Worm (Caenorhabditis elegans) whole organism, L3 larva: ENCODE data around the gene sgca-1.

ENCODE experiments used
- R02D3.7 ChIP-seq: fragments of 150-350 bp; optimal IDR thresholded peaks from 2 replicates; lab custom pipeline; 2014; ENCODE audit warnings: missing biosample characterization, missing genetic modification characterization
- ZK546.5 ChIP-seq: sonication (generic microtip); optimal IDR thresholded peaks from 2 replicates; lab custom pipeline; 2017; ENCODE audit warnings: missing biosample characterization, missing genetic modification characterization
- aly-2 ChIP-seq: fragments of 150-350 bp; optimal IDR thresholded peaks from 2 replicates; lab custom pipeline; 2014; ENCODE audit warnings: missing biosample characterization, missing genetic modification characterization
- ama-1 ChIP-seq: fragments of 150-350 bp; optimal IDR thresholded peaks from 2 replicates; lab custom pipeline; 2018
- ceh-16 ChIP-seq: sonication (generic microtip); optimal IDR thresholded peaks from 2 replicates; lab custom pipeline; 2017; ENCODE audit warnings: missing biosample characterization, missing genetic modification characterization
- ceh-28 ChIP-seq: fragments of 150-350 bp; optimal IDR thresholded peaks from 2 replicates; lab custom pipeline; 2014; ENCODE audit warnings: missing biosample characterization, missing genetic modification reagents, missing genetic modification characterization
- ceh-82 ChIP-seq: fragments of 150-350 bp; optimal IDR thresholded peaks from 2 replicates; lab custom pipeline; 2014; ENCODE audit warnings: missing biosample characterization, missing genetic modification characterization
- ceh-9 ChIP-seq: sonication (generic microtip); optimal IDR thresholded peaks from 2 replicates; lab custom pipeline; 2018; ENCODE audit warnings: missing biosample characterization, missing genetic modification characterization
- daf-12 ChIP-seq: fragments of 150-350 bp; optimal IDR thresholded peaks from 2 replicates; lab custom pipeline; 2014; ENCODE audit warnings: missing biosample characterization, missing genetic modification reagents, missing genetic modification characterization
- egl-27 ChIP-seq: sonication (generic microtip); optimal IDR thresholded peaks from 4 replicates; lab custom pipeline; 2017; ENCODE audit warnings: missing biosample characterization, missing genetic modification reagents, missing genetic modification characterization
- egl-5 ChIP-seq: fragments of 150-350 bp; optimal IDR thresholded peaks from 2 replicates; lab custom pipeline; 2017; ENCODE audit warnings: missing biosample characterization, missing genetic modification reagents, missing genetic modification characterization, inconsistent platforms
- elt-2 ChIP-seq: sonication (generic microtip); optimal IDR thresholded peaks from 2 replicates; lab custom pipeline; 2016; ENCODE audit warnings: missing genetic modification reagents, mild to moderate bottlenecking, missing genetic modification characterization, missing compliant biosample characterization
- elt-3 ChIP-seq, 3 experiments: fragments of 150-350 bp in 1 of 3; sonication (generic microtip) in 2 of 3; optimal IDR thresholded peaks; 2 replicates in 2 of 3; 4 replicates in 1 of 3; lab custom pipeline; 2014 to 2017; ENCODE audit warnings: missing biosample characterization in 3 of 3, missing genetic modification characterization in 3 of 3
- eor-1 ChIP-seq, 2 experiments: fragments of 150-350 bp; optimal IDR thresholded peaks; 2 replicates each; lab custom pipeline; 2014 to 2018; ENCODE audit warnings: missing biosample characterization in 2 of 2, missing genetic modification characterization in 2 of 2
- fkh-10 ChIP-seq: sonication (generic microtip); optimal IDR thresholded peaks from 2 replicates; lab custom pipeline; 2017; ENCODE audit warnings: missing biosample characterization, missing genetic modification reagents, missing genetic modification characterization
- fkh-2 ChIP-seq: fragments of 150-350 bp; optimal IDR thresholded peaks from 2 replicates; lab custom pipeline; 2014; ENCODE audit warnings: missing biosample characterization, missing genetic modification reagents, missing genetic modification characterization
- fos-1 ChIP-seq: fragments of 150-350 bp; optimal IDR thresholded peaks from 2 replicates; lab custom pipeline; 2014; ENCODE audit warnings: missing biosample characterization, missing genetic modification characterization
- hmg-11 ChIP-seq: sonication (generic microtip); optimal IDR thresholded peaks from 2 replicates; lab custom pipeline; 2016; ENCODE audit warnings: missing genetic modification characterization, missing compliant biosample characterization
- jun-1 ChIP-seq: fragments of 150-350 bp; optimal IDR thresholded peaks from 2 replicates; lab custom pipeline; 2014; ENCODE audit warnings: missing biosample characterization, missing genetic modification reagents, missing genetic modification characterization
- lin-15B ChIP-seq: fragments of 150-350 bp; optimal IDR thresholded peaks from 2 replicates; lab custom pipeline; 2014; ENCODE audit warnings: missing biosample characterization, missing genetic modification characterization
- lin-39 ChIP-seq: fragments of 150-350 bp; optimal IDR thresholded peaks from 2 replicates; lab custom pipeline; 2018; ENCODE audit warnings: missing biosample characterization, missing genetic modification reagents, missing genetic modification characterization
- lsy-12 ChIP-seq: sonication (generic microtip); optimal IDR thresholded peaks from 2 replicates; lab custom pipeline; 2016; ENCODE audit warnings: mild to moderate bottlenecking, missing genetic modification characterization, missing compliant biosample characterization
- mdl-1 ChIP-seq: fragments of 150-350 bp; optimal IDR thresholded peaks from 2 replicates; lab custom pipeline; 2014; ENCODE audit warnings: missing biosample characterization, missing genetic modification characterization
- mml-1 ChIP-seq: fragments of 150-350 bp; sonication (generic microtip); optimal IDR thresholded peaks from 3 replicates; lab custom pipeline; 2014; ENCODE audit warnings: missing biosample characterization, missing genetic modification characterization
- nfya-1 ChIP-seq: sonication (generic microtip); optimal IDR thresholded peaks from 2 replicates; lab custom pipeline; 2017; ENCODE audit warnings: missing genetic modification characterization, mild to moderate bottlenecking, missing compliant biosample characterization, antibody characterized with exemption, moderate library complexity; ENCODE audit not compliant: insufficient read depth
- nhr-11 ChIP-seq: fragments of 150-350 bp; optimal IDR thresholded peaks from 2 replicates; lab custom pipeline; 2014; ENCODE audit warnings: missing biosample characterization, missing genetic modification characterization
- nhr-12 ChIP-seq: fragments of 150-350 bp; optimal IDR thresholded peaks from 2 replicates; lab custom pipeline; 2014; ENCODE audit warnings: missing biosample characterization, missing genetic modification characterization
- nhr-23 ChIP-seq: fragments of 150-350 bp; optimal IDR thresholded peaks from 2 replicates; lab custom pipeline; 2014; ENCODE audit warnings: missing biosample characterization, missing genetic modification reagents, missing genetic modification characterization
- nhr-237 ChIP-seq: fragments of 150-350 bp; optimal IDR thresholded peaks from 2 replicates; lab custom pipeline; 2014; ENCODE audit warnings: missing biosample characterization, missing genetic modification characterization
- nhr-25 ChIP-seq: sonication (generic microtip); optimal IDR thresholded peaks from 2 replicates; lab custom pipeline; 2017; ENCODE audit warnings: missing biosample characterization, missing genetic modification characterization
- nhr-28 ChIP-seq: fragments of 150-350 bp; optimal IDR thresholded peaks from 2 replicates; lab custom pipeline; 2014; ENCODE audit warnings: missing biosample characterization, missing genetic modification characterization
- nhr-43 ChIP-seq: sonication (generic microtip); optimal IDR thresholded peaks from 2 replicates; lab custom pipeline; 2016; ENCODE audit warnings: mild to moderate bottlenecking, missing genetic modification characterization, missing compliant biosample characterization; ENCODE audit not compliant: poor library complexity, severe bottlenecking
- nhr-67 ChIP-seq: fragments of 150-350 bp; optimal IDR thresholded peaks from 2 replicates; lab custom pipeline; 2014; ENCODE audit warnings: missing biosample characterization, missing genetic modification characterization
- nhr-76 ChIP-seq: fragments of 150-350 bp; sonication (generic microtip); optimal IDR thresholded peaks from 5 replicates; lab custom pipeline; 2014; ENCODE audit warnings: missing biosample characterization, missing genetic modification characterization
- nhr-77 ChIP-seq: fragments of 150-350 bp; optimal IDR thresholded peaks from 2 replicates; lab custom pipeline; 2014; ENCODE audit warnings: missing biosample characterization, missing genetic modification characterization
- pha-4 ChIP-seq: fragments of 150-350 bp; optimal IDR thresholded peaks from 2 replicates; lab custom pipeline; 2014; ENCODE audit warnings: missing biosample characterization, missing genetic modification reagents, missing genetic modification characterization
- pqm-1 ChIP-seq: fragments of 150-350 bp; optimal IDR thresholded peaks from 2 replicates; lab custom pipeline; 2017; ENCODE audit warnings: missing biosample characterization, missing genetic modification characterization, inconsistent platforms
- sea-2 ChIP-seq: fragments of 150-350 bp; sonication (generic microtip); optimal IDR thresholded peaks from 4 replicates; lab custom pipeline; 2014; ENCODE audit warnings: missing biosample characterization, missing genetic modification reagents, missing genetic modification characterization
- skn-1 ChIP-seq: fragments of 150-350 bp; optimal IDR thresholded peaks from 2 replicates; lab custom pipeline; 2014; ENCODE audit warnings: missing biosample characterization, missing genetic modification characterization
- snpc-4 ChIP-seq: fragments of 150-350 bp; optimal IDR thresholded peaks from 2 replicates; lab custom pipeline; 2014; ENCODE audit warnings: missing biosample characterization, missing genetic modification characterization
- tbx-2 ChIP-seq: sonication (generic microtip); optimal IDR thresholded peaks from 2 replicates; lab custom pipeline; 2016; ENCODE audit warnings: mild to moderate bottlenecking, missing genetic modification characterization, missing compliant biosample characterization
- unc-39 ChIP-seq: sonication (generic microtip); optimal IDR thresholded peaks from 4 replicates; lab custom pipeline; 2017; ENCODE audit warnings: missing biosample characterization, missing genetic modification characterization
- unc-62 ChIP-seq: fragments of 150-350 bp; sonication (generic microtip); optimal IDR thresholded peaks from 4 replicates; lab custom pipeline; 2014; ENCODE audit warnings: missing biosample characterization, missing genetic modification reagents, missing genetic modification characterization
- zag-1 ChIP-seq: fragments of 150-350 bp; optimal IDR thresholded peaks from 2 replicates; lab custom pipeline; 2014; ENCODE audit warnings: missing biosample characterization, missing genetic modification characterization
- ztf-11 ChIP-seq: fragments of 150-350 bp; optimal IDR thresholded peaks from 2 replicates; lab custom pipeline; 2014; ENCODE audit warnings: missing biosample characterization, missing genetic modification characterization
- ztf-4 ChIP-seq: fragments of 150-350 bp; optimal IDR thresholded peaks from 2 replicates; lab custom pipeline; 2014; ENCODE audit warnings: missing biosample characterization, missing genetic modification characterization

sgca-1 gene

DNA sequence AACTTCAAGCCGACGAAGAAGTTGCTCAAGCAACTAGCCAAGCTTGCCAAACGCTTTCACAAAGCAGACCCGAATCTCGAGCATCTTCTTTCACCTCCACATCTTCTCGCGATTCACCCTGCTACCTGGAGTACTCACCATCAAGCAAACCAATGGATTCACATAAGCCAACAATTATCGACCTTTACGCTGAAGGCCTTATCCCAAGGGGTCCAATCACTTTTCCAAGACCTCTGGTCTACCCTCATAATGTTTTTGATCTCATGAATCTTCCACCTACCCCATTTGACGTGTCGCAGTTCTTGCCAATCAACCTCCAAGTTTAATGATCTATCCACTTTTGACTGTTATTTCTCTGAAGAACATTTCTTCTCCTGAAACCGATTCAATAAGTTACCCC is 46.0 kb downstream of the sgca-1 start:
- TF ChIP-seq ama-1 (lab: Kevin White, UChicago): peak; percentile 91
- no peak for TF ChIP-seq R02D3.7

ce11 chrX:6742891-6743290 is 46.5 kb downstream of the sgca-1 start:
- peak; percentile 84 for TF ChIP-seq jun-1 (tag; lab: Kevin White, UChicago)
- no peak for TF ChIP-seq aly-2
- TF ChIP-seq egl-27 (tag; lab: Kevin White, UChicago): peak; percentile 74
- no peak for TF ChIP-seq nhr-12
- no peak for TF ChIP-seq daf-12 (tag; lab: Kevin White, UChicago)
- no peak for TF ChIP-seq R02D3.7
- TF ChIP-seq nhr-43: no peak
- no peak for TF ChIP-seq ZK546.5
- peak; percentile 75 for TF ChIP-seq pha-4 (tag; lab: Kevin White, UChicago)
- TF ChIP-seq ceh-16: no peak
- TF ChIP-seq nhr-23 (tag; lab: Kevin White, UChicago): peak; percentile 69
- TF ChIP-seq mml-1 (tag; lab: Kevin White, UChicago): peak; percentile 86
- no peak for TF ChIP-seq nhr-237
- TF ChIP-seq nhr-77 (tag; lab: Kevin White, UChicago): no peak
- peak in 1 of 3 experiments; percentile 33 for TF ChIP-seq elt-3 (tag; optimal IDR thresholded peaks at IDR 0.05; lab: Kevin White, UChicago)
- TF ChIP-seq elt-2: peak; percentile 61
- peak; percentile 78 for TF ChIP-seq nhr-25
- peak; percentile 100 for TF ChIP-seq mdl-1 (tag; lab: Kevin White, UChicago)
- TF ChIP-seq pqm-1 (tag; lab: Kevin White, UChicago): peak; percentile 60
- TF ChIP-seq nfya-1 (tag; lab: Kevin White, UChicago): peak; percentile 68
- TF ChIP-seq ama-1 (lab: Kevin White, UChicago): peak; percentile 74
- no peak for TF ChIP-seq unc-39 (tag; lab: Kevin White, UChicago)

ce11 chrX:6742011-6742683 is 47.2 kb downstream of the sgca-1 start, which contains the start of gene mdl-1:
TSS of gene mdl-1 (plus strand) at chrX:6742351.
- TF ChIP-seq nhr-28 (tag; lab: Kevin White, UChicago) (no peak), ztf-11 (tag; lab: Kevin White, UChicago) (no peak), elt-2 (peak; percentile 87), pqm-1 (tag; lab: Kevin White, UChicago) (peak; percentile 82), egl-5 (no peak), nhr-43 (peak; percentile 86), ceh-16 (no peak), ceh-28 (tag; lab: Kevin White, UChicago) (peak; percentile 56), aly-2 (no peak), mml-1 (tag; lab: Kevin White, UChicago) (peak; percentile 99), ceh-9 (no peak), ZK546.5 (no peak), fkh-2 (tag; lab: Kevin White, UChicago) (no peak), lin-15B (peak; percentile 26), egl-27 (tag; lab: Kevin White, UChicago) (peak; percentile 95), tbx-2 (peak; percentile 48), sea-2 (GFP tag; lab: Kevin White, UChicago) (peak; percentile 63), jun-1 (tag; lab: Kevin White, UChicago) (peak; percentile 81), lin-39 (tag; lab: Kevin White, UChicago) (peak; percentile 95), nfya-1 (tag; lab: Kevin White, UChicago) (peak; percentile 96), nhr-76 (no peak), pha-4 (tag; lab: Kevin White, UChicago) (peak; percentile 94), nhr-23 (tag; lab: Kevin White, UChicago) (peak; percentile 95), fkh-10 (peak; percentile 20), nhr-25 (peak; percentile 95), nhr-12 (no peak), nhr-77 (tag; lab: Kevin White, UChicago) (no peak), lsy-12 (tag; lab: Kevin White, UChicago) (peak; percentile 88), R02D3.7 (peak; percentile 40), unc-62 (peak; percentile 74), fos-1 (tag; lab: Kevin White, UChicago) (peak; percentile 27), nhr-11 (tag; lab: Kevin White, UChicago) (peak; percentile 67), ceh-82 (tag; lab: Kevin White, UChicago) (no peak), nhr-67 (no peak), eor-1 (tag; optimal IDR thresholded peaks at IDR 0.05; lab: Kevin White, UChicago) (peak in 1 of 2 experiments; percentile 68), daf-12 (tag; lab: Kevin White, UChicago) (no peak), snpc-4 (tag; lab: Kevin White, UChicago) (peak; percentile 71), hmg-11 (peak; percentile 74), unc-39 (tag; lab: Kevin White, UChicago) (no peak), ztf-4 (tag; lab: Kevin White, UChicago) (peak; percentile 74), zag-1 (tag; lab: Kevin White, UChicago) (no peak), ama-1 (lab: Kevin White, UChicago) (peak; percentile 95), nhr-237 (no peak), mdl-1 (tag; lab: Kevin White, UChicago) (peak; percentile 100), skn-1 (tag; lab: Kevin White, UChicago) (peak; percentile 40)
